Fruit fly (Drosophila melanogaster) Kc167 (cell line): ENCODE measurements around the gene CG31510.
"Not testable (repeated sequence)": the region's sequence is repeated elsewhere in the genome, so short reads cannot be mapped to it uniquely, and the experiment has no call there.

Experiments used
- Myc ChIP-seq: fragments of >200 bp; optimal IDR thresholded peaks from 2 replicates; lab custom pipeline; 2017; ENCODE audit warnings: missing external identifiers
- Sin3A ChIP-seq: fragments of >200 bp; optimal IDR thresholded peaks from 2 replicates; lab custom pipeline; 2018; ENCODE audit warnings: missing external identifiers
- h ChIP-seq: fragments of >200 bp; optimal IDR thresholded peaks from 3 replicates; lab custom pipeline; 2018; ENCODE audit warnings: missing external identifiers
- insv ChIP-seq: fragments of >200 bp; optimal IDR thresholded peaks from 3 replicates; lab custom pipeline; 2018; ENCODE audit warnings: missing external identifiers
- psq ChIP-seq: fragments of >200 bp; optimal IDR thresholded peaks from 2 replicates; lab custom pipeline; 2017; ENCODE audit warnings: missing external identifiers
- ttk ChIP-seq: sonication (Bioruptor generic); optimal IDR thresholded peaks from 2 replicates; lab custom pipeline; 2017; ENCODE audit warnings: missing external identifiers

The CG31510 gene

dm6 chr3R:25123262-25123661 is 542 bp upstream of the CG31510 start, which contains the start of gene vig2:
TSS of gene vig2 (plus strand) at chr3R:25123373.
- not testable (repeated sequence) for TF ChIP-seq Sin3A (lab: Kevin White, UChicago); h; insv (lab: Kevin White, UChicago)

dm6 chr3R:25112466-25112939 is 10.2 kb downstream of the CG31510 start, which contains the start of gene Nepl16:
TSS of gene Nepl16 (minus strand) at chr3R:25112516.
- no peak for TF ChIP-seq psq (lab: Kevin White, UChicago)
- TF ChIP-seq Myc (lab: Kevin White, UChicago) = no peak
- TF ChIP-seq insv (lab: Kevin White, UChicago) = no peak
- TF ChIP-seq ttk (lab: Kevin White, UChicago) = no peak
- no peak for TF ChIP-seq Sin3A (lab: Kevin White, UChicago)
- TF ChIP-seq h = peak; percentile 80

dm6 chr3R:25108932-25109331 is 13.8 kb downstream of the CG31510 start, which contains the start of gene CG34027:
TSS of gene CG34027 (minus strand) at chr3R:25109032.
- no peak for TF ChIP-seq ttk (lab: Kevin White, UChicago)
- no peak for TF ChIP-seq Sin3A (lab: Kevin White, UChicago)
- TF ChIP-seq h = no peak
- TF ChIP-seq insv (lab: Kevin White, UChicago) = no peak
- no peak for TF ChIP-seq Myc (lab: Kevin White, UChicago)
- TF ChIP-seq psq (lab: Kevin White, UChicago) = no peak

dm6 chr3R:25102253-25102652 is 20.5 kb downstream of the CG31510 start, which contains the start of gene CG45095:
TSS of gene CG45095 (plus strand) at chr3R:25102553.
- no peak for TF ChIP-seq Sin3A (lab: Kevin White, UChicago)
- TF ChIP-seq insv (lab: Kevin White, UChicago) = no peak
- no peak for TF ChIP-seq Myc (lab: Kevin White, UChicago)
- no peak for TF ChIP-seq psq (lab: Kevin White, UChicago)
- TF ChIP-seq ttk (lab: Kevin White, UChicago) = no peak
- no peak for TF ChIP-seq h

- TF ChIP-seq Myc (lab: Kevin White, UChicago) (no peak), psq (lab: Kevin White, UChicago) (no peak), h (no peak), ttk (lab: Kevin White, UChicago) (no peak), Sin3A (lab: Kevin White, UChicago) (no peak), insv (lab: Kevin White, UChicago) (no peak)
Measured at dm6 chr3R:25097486-25097885, 25.2 kb downstream of the CG31510 start, which contains the start of the genes CG33095 and CG33096. TSS of gene CG33095 (plus strand) at chr3R:25097672. TSS of gene CG33096 (plus strand) at chr3R:25097672.

dm6 chr3R:25094639-25095038 is 28.1 kb downstream of the CG31510 start, which contains the start of gene fd96Cb:
TSS of gene fd96Cb (plus strand) at chr3R:25095012.
- TF ChIP-seq ttk (lab: Kevin White, UChicago) = no peak

dm6 chr3R:25082348-25082747 is 40.4 kb downstream of the CG31510 start, which contains the start of gene fd96Ca:
TSS of gene fd96Ca (plus strand) at chr3R:25082684.
- no peak for TF ChIP-seq Myc (lab: Kevin White, UChicago)
- TF ChIP-seq psq (lab: Kevin White, UChicago) = no peak
- no peak for TF ChIP-seq ttk (lab: Kevin White, UChicago)
- TF ChIP-seq h = no peak

dm6 chr3R:25080446-25080845 is 42.3 kb downstream of the CG31510 start:
- no peak for TF ChIP-seq insv (lab: Kevin White, UChicago)
- no peak for TF ChIP-seq ttk (lab: Kevin White, UChicago)
- no peak for TF ChIP-seq psq (lab: Kevin White, UChicago)
- no peak for TF ChIP-seq Myc (lab: Kevin White, UChicago)
- no peak for TF ChIP-seq Sin3A (lab: Kevin White, UChicago)
- no peak for TF ChIP-seq h

dm6 chr3R:25078665-25079064 is 44.1 kb downstream of the CG31510 start:
- TF ChIP-seq psq (lab: Kevin White, UChicago) (no peak), Sin3A (lab: Kevin White, UChicago) (no peak), ttk (lab: Kevin White, UChicago) (no peak), Myc (lab: Kevin White, UChicago) (no peak)

- TF ChIP-seq Sin3A (lab: Kevin White, UChicago) (no peak), Myc (lab: Kevin White, UChicago) (no peak), psq (lab: Kevin White, UChicago) (no peak), ttk (lab: Kevin White, UChicago) (no peak), insv (lab: Kevin White, UChicago) (no peak)
Measured at dm6 chr3R:25077280-25077820, 45.4 kb downstream of the CG31510 start.

- TF ChIP-seq insv (lab: Kevin White, UChicago) (no peak), ttk (lab: Kevin White, UChicago) (no peak), Sin3A (lab: Kevin White, UChicago) (no peak), psq (lab: Kevin White, UChicago) (no peak), h (no peak), Myc (lab: Kevin White, UChicago) (no peak)
Measured at dm6 chr3R:25074558-25074964, 48.2 kb downstream of the CG31510 start, which contains the start of the genes shams and CG11920. TSS of gene shams (minus strand) at chr3R:25074607. TSS of gene CG11920 (plus strand) at chr3R:25074877.

dm6 chr3R:25070871-25071270 is 51.8 kb downstream of the CG31510 start, which contains the start of gene CG11836:
TSS of gene CG11836 (plus strand) at chr3R:25071126.
- TF ChIP-seq ttk (lab: Kevin White, UChicago) = no peak
- TF ChIP-seq h = no peak
- TF ChIP-seq Sin3A (lab: Kevin White, UChicago) = no peak
- no peak for TF ChIP-seq insv (lab: Kevin White, UChicago)
- TF ChIP-seq Myc (lab: Kevin White, UChicago) = no peak
- TF ChIP-seq psq (lab: Kevin White, UChicago) = no peak
